Worm (Caenorhabditis elegans) whole organism, midembryonic: ENCODE results near the gene aldo-1.

Experiments
- flt-1 ChIP-seq: fragments of 200-800 bp; sonication (Bioruptor generic); IDR thresholded peaks from 2 replicates; pipeline ENCODE4 v1.3.6; 2022; ENCODE audit warnings: missing genetic modification characterization, missing compliant biosample characterization
- klf-2 ChIP-seq: fragments of 200-800 bp; sonication (Bioruptor generic); conservative IDR thresholded peaks from 2 replicates; pipeline ENCODE4 v1.3.6; 2022; ENCODE audit warnings: missing genetic modification reagents, missing genetic modification characterization, missing compliant biosample characterization
- ztf-29 ChIP-seq: fragments of 200-800 bp; sonication (Bioruptor generic); IDR thresholded peaks from 2 replicates; pipeline ENCODE4 v1.3.6; 2022; ENCODE audit warnings: missing genetic modification reagents, missing genetic modification characterization, missing compliant biosample characterization

- no peak for TF ChIP-seq ztf-29 (GFP tag; lab: Robert Waterston, UW)
- no peak for TF ChIP-seq flt-1 (GFP tag; lab: Robert Waterston, UW)
- TF ChIP-seq klf-2 (GFP tag; lab: Robert Waterston, UW) = no peak
Measured at ce11 chrIII:13535735-13536390, 28.9 kb downstream of the aldo-1 start.
